Worm (Caenorhabditis elegans) whole organism, L4/young adult: ENCODE measurements around the gene pqn-37.

Source experiments
- dao-5 ChIP-seq: sonication (generic microtip); optimal IDR thresholded peaks from 2 replicates; lab custom pipeline; 2016; ENCODE audit warnings: missing genotype, missing genetic modification characterization, moderate library complexity, missing compliant biosample characterization
- him-1 ChIP-seq: sonication (generic microtip); optimal IDR thresholded peaks from 2 replicates; lab custom pipeline; 2016; ENCODE audit warnings: missing genotype, missing genetic modification reagents, missing genetic modification characterization, missing compliant biosample characterization

- TF ChIP-seq dao-5 (tag; lab: Kevin White, UChicago) (no peak), him-1 (no peak)
Measured at ce11 chrX:3291948-3292347, 41.6 kb upstream of the pqn-37 start.
